Fruit fly (Drosophila melanogaster) whole organism, embryonic: Measurements from ENCODE around the gene Tfb5.

ENCODE experiments used
- B-H1 ChIP-seq: fragments of 200-800 bp; sonication (Bioruptor generic); IDR thresholded peaks from 3 replicates; pipeline ENCODE4 v1.3.6; 2022; ENCODE audit warnings: missing biosample characterization, missing genetic modification characterization
- CG10209 ChIP-seq: fragments of 200-800 bp; sonication (Bioruptor generic); optimal IDR thresholded peaks from 3 replicates; lab custom pipeline; 2017; ENCODE audit warnings: missing biosample characterization, mild to moderate bottlenecking, missing genetic modification characterization, missing genetic modification reagents
- CG11085 ChIP-seq: fragments of 200-800 bp; sonication (Bioruptor generic); IDR thresholded peaks from 2 replicates; pipeline ENCODE4 v1.3.6; 2022; ENCODE audit warnings: missing biosample characterization, missing genetic modification characterization
- CG11093 ChIP-seq: fragments of 200-800 bp; sonication (Bioruptor generic); IDR thresholded peaks from 3 replicates; pipeline ENCODE4 v1.3.6; 2022; ENCODE audit warnings: missing biosample characterization, missing genetic modification characterization
- CG11560 ChIP-seq: fragments of 200-800 bp; sonication (Bioruptor generic); IDR thresholded peaks from 3 replicates; pipeline ENCODE4 v1.3.6; 2022; ENCODE audit warnings: missing biosample characterization, missing genetic modification characterization
- CG12104 ChIP-seq: fragments of 200-800 bp; sonication (Bioruptor generic); optimal IDR thresholded peaks from 3 replicates; lab custom pipeline; 2016; ENCODE audit warnings: missing biosample characterization, missing genetic modification characterization
- CG12219 ChIP-seq: fragments of 200-800 bp; sonication (Bioruptor generic); optimal IDR thresholded peaks from 3 replicates; lab custom pipeline; 2018; ENCODE audit warnings: missing biosample characterization, mild to moderate bottlenecking, missing genetic modification characterization
- CG15514 ChIP-seq: fragments of 200-800 bp; sonication (Bioruptor generic); optimal IDR thresholded peaks from 3 replicates; lab custom pipeline; 2017; ENCODE audit warnings: missing biosample characterization, missing genetic modification characterization, mild to moderate bottlenecking, moderate library complexity, missing genetic modification reagents
- CG1602 ChIP-seq: fragments of 200-800 bp; sonication (Bioruptor generic); optimal IDR thresholded peaks from 3 replicates; lab custom pipeline; 2016; ENCODE audit warnings: missing biosample characterization, missing genetic modification characterization
- CG17612 ChIP-seq: fragments of 200-800 bp; sonication (Bioruptor generic); IDR thresholded peaks from 2 replicates; pipeline ENCODE4 v1.3.6; 2022; ENCODE audit warnings: missing biosample characterization, missing genetic modification characterization
- CG17829 ChIP-seq: fragments of 200-800 bp; optimal IDR thresholded peaks from 2 replicates; lab custom pipeline; 2019; ENCODE audit warnings: missing biosample characterization, mild to moderate bottlenecking, missing genetic modification characterization, moderate library complexity
- CG18011 ChIP-seq: fragments of 200-800 bp; sonication (Bioruptor generic); optimal IDR thresholded peaks from 2 replicates; lab custom pipeline; 2017; ENCODE audit warnings: missing biosample characterization, missing genetic modification characterization, mild to moderate bottlenecking, moderate library complexity, missing genotype
- CG2120 ChIP-seq: fragments of 200-800 bp; sonication (Bioruptor generic); optimal IDR thresholded peaks from 3 replicates; lab custom pipeline; 2016; ENCODE audit warnings: missing biosample characterization, missing genetic modification characterization
- CG2202 ChIP-seq: fragments of 200-800 bp; sonication (Bioruptor generic); optimal IDR thresholded peaks from 2 replicates; lab custom pipeline; 2018; ENCODE audit warnings: missing biosample characterization, mild to moderate bottlenecking, missing genetic modification characterization
- CG2889 ChIP-seq: fragments of 200-800 bp; sonication (Bioruptor generic); IDR thresholded peaks from 3 replicates; pipeline ENCODE4 v1.3.6; 2022; ENCODE audit warnings: missing biosample characterization, missing genetic modification characterization
- CG31365 ChIP-seq: fragments of 200-800 bp; sonication (Bioruptor generic); optimal IDR thresholded peaks from 2 replicates; lab custom pipeline; 2018; ENCODE audit warnings: missing biosample characterization, mild to moderate bottlenecking, missing genetic modification characterization
- CG3163 ChIP-seq: fragments of 200-800 bp; sonication (Bioruptor generic); optimal IDR thresholded peaks from 3 replicates; lab custom pipeline; 2016; ENCODE audit warnings: missing biosample characterization, missing genetic modification characterization
- CG32772 ChIP-seq: fragments of 200-800 bp; sonication (Bioruptor generic); IDR thresholded peaks from 2 replicates; pipeline ENCODE4 v1.3.6; 2022; ENCODE audit warnings: missing biosample characterization, missing genetic modification characterization
- CG4404 ChIP-seq: fragments of 200-800 bp; sonication (Bioruptor generic); IDR thresholded peaks from 2 replicates; pipeline ENCODE4 v1.3.6; 2022; ENCODE audit warnings: missing biosample characterization, missing genetic modification characterization
- CG6654 ChIP-seq: fragments of 200-800 bp; sonication (Bioruptor generic); optimal IDR thresholded peaks from 2 replicates; lab custom pipeline; 2017; ENCODE audit warnings: missing biosample characterization, mild to moderate bottlenecking, missing genetic modification characterization
- CG6689 ChIP-seq: fragments of 200-800 bp; sonication (Bioruptor generic); IDR thresholded peaks from 2 replicates; pipeline ENCODE4 v1.3.6; 2022; ENCODE audit warnings: missing biosample characterization, missing genetic modification characterization
- CG8089 ChIP-seq: fragments of 200-800 bp; sonication (Bioruptor generic); optimal IDR thresholded peaks from 3 replicates; lab custom pipeline; 2016; ENCODE audit warnings: missing biosample characterization, missing genetic modification characterization
- CG8478 ChIP-seq: fragments of >200 bp; optimal IDR thresholded peaks from 2 replicates; lab custom pipeline; 2018
- CG9876 ChIP-seq: fragments of 200-800 bp; sonication (Bioruptor generic); optimal IDR thresholded peaks from 2 replicates; lab custom pipeline; 2016; ENCODE audit warnings: missing biosample characterization, missing genetic modification characterization
- Camta ChIP-seq: fragments of 200-800 bp; sonication (Bioruptor generic); optimal IDR thresholded peaks from 2 replicates; lab custom pipeline; 2016; ENCODE audit warnings: missing biosample characterization, missing genetic modification characterization
- Dip3 ChIP-seq: fragments of 200-800 bp; sonication (Bioruptor generic); optimal IDR thresholded peaks from 3 replicates; lab custom pipeline; 2016; ENCODE audit warnings: missing biosample characterization, missing genetic modification characterization
- Dp ChIP-seq: fragments of 200-800 bp; sonication (Bioruptor generic); optimal IDR thresholded peaks from 2 replicates; lab custom pipeline; 2018; ENCODE audit warnings: missing biosample characterization, mild to moderate bottlenecking, missing genetic modification characterization, moderate library complexity
- E2f1 ChIP-seq: fragments of 200-800 bp; sonication (Bioruptor generic); IDR thresholded peaks from 2 replicates; pipeline ENCODE4 v1.3.6; 2022; ENCODE audit warnings: missing biosample characterization, missing genetic modification characterization
- Eip74EF ChIP-seq, 2 experiments: fragments of 200-800 bp in 1 of 2; fragments of >200 bp in 1 of 2; sonication (Bioruptor generic) in 1 of 2; optimal IDR thresholded peaks; 2 replicates each; lab custom pipeline; 2017 to 2019; ENCODE audit warnings: missing biosample characterization in 2 of 2, missing genetic modification characterization in 2 of 2, mild to moderate bottlenecking in 1 of 2, moderate library complexity in 1 of 2
- Ets97D ChIP-seq: fragments of 200-800 bp; sonication (Bioruptor generic); optimal IDR thresholded peaks from 3 replicates; lab custom pipeline; 2016; ENCODE audit warnings: missing biosample characterization, missing genetic modification characterization
- GATAe ChIP-seq: fragments of 200-800 bp; sonication (Bioruptor generic); conservative IDR thresholded peaks from 2 replicates; pipeline ENCODE4 v1.3.6; 2022; ENCODE audit warnings: missing biosample characterization, missing genetic modification characterization
- HmgZ ChIP-seq: fragments of 200-800 bp; sonication (Bioruptor generic); optimal IDR thresholded peaks from 2 replicates; lab custom pipeline; 2018; ENCODE audit warnings: missing biosample characterization, mild to moderate bottlenecking, missing genetic modification characterization
- Hmr ChIP-seq: fragments of 200-800 bp; sonication (Bioruptor generic); optimal IDR thresholded peaks from 3 replicates; lab custom pipeline; 2017; ENCODE audit warnings: mild to moderate bottlenecking, missing biosample characterization, missing genetic modification reagents, missing genetic modification characterization
- NFAT ChIP-seq: fragments of 200-800 bp; sonication (Bioruptor generic); IDR thresholded peaks from 2 replicates; pipeline ENCODE4 v1.3.6; 2022; ENCODE audit warnings: missing biosample characterization, missing genetic modification characterization
- Opbp ChIP-seq: fragments of 200-800 bp; sonication (Bioruptor generic); IDR thresholded peaks from 3 replicates; pipeline ENCODE4 v1.3.6; 2022; ENCODE audit warnings: missing biosample characterization, missing genetic modification characterization; ENCODE audit not compliant: partially characterized antibody
- Poxn ChIP-seq: fragments of 200-800 bp; sonication (Bioruptor generic); IDR thresholded peaks from 2 replicates; pipeline ENCODE4 v1.3.6; 2022; ENCODE audit warnings: missing biosample characterization, missing genetic modification characterization
- aop ChIP-seq: fragments of 200-800 bp; sonication (Bioruptor generic); IDR thresholded peaks from 2 replicates; pipeline ENCODE4 v1.3.6; 2022; ENCODE audit warnings: missing biosample characterization, missing genetic modification characterization
- crc ChIP-seq: fragments of 200-800 bp; sonication (Bioruptor generic); optimal IDR thresholded peaks from 2 replicates; lab custom pipeline; 2016; ENCODE audit warnings: missing biosample characterization, missing genetic modification characterization
- eyg ChIP-seq: fragments of 200-800 bp; sonication (Bioruptor generic); optimal IDR thresholded peaks from 3 replicates; lab custom pipeline; 2016; ENCODE audit warnings: missing biosample characterization, missing genetic modification characterization
- fd96Cb ChIP-seq: fragments of 200-800 bp; sonication (Bioruptor generic); optimal IDR thresholded peaks from 2 replicates; lab custom pipeline; 2018; ENCODE audit warnings: missing biosample characterization, mild to moderate bottlenecking, missing genetic modification characterization, moderate library complexity
- gro ChIP-seq: fragments of 200-800 bp; sonication (Bioruptor generic); optimal IDR thresholded peaks from 2 replicates; lab custom pipeline; 2016; ENCODE audit warnings: missing biosample characterization, missing genetic modification characterization
- hth ChIP-seq: fragments of >200 bp; optimal IDR thresholded peaks from 2 replicates; lab custom pipeline; 2017; ENCODE audit warnings: inconsistent platforms
- lola ChIP-seq, 3 experiments: fragments of >200 bp in 2 of 3; fragments of 200-800 bp in 1 of 3; sonication (Bioruptor generic) in 1 of 3; optimal IDR thresholded peaks; 2 replicates each; lab custom pipeline; 2017 to 2019; ENCODE audit warnings: missing biosample characterization in 3 of 3, missing genetic modification characterization in 3 of 3, mild to moderate bottlenecking in 1 of 3, moderate library complexity in 1 of 3
- pita ChIP-seq: fragments of 200-800 bp; sonication (Bioruptor generic); optimal IDR thresholded peaks from 2 replicates; lab custom pipeline; 2017; ENCODE audit warnings: missing biosample characterization, mild to moderate bottlenecking, missing genetic modification characterization
- ranshi ChIP-seq: fragments of 200-800 bp; sonication (Bioruptor generic); IDR thresholded peaks from 2 replicates; pipeline ENCODE4 v1.3.6; 2022; ENCODE audit warnings: missing biosample characterization, missing genetic modification characterization
- sens ChIP-seq: fragments of 200-800 bp; sonication (Bioruptor generic); peaks from one replicate; lab custom pipeline; 2016; ENCODE audit warnings: missing biosample characterization, missing genetic modification characterization
- sr ChIP-seq: fragments of 200-800 bp; sonication (Bioruptor generic); IDR thresholded peaks from 3 replicates; pipeline ENCODE4 v1.3.6; 2022; ENCODE audit warnings: missing biosample characterization, missing genetic modification characterization
- tll ChIP-seq, 2 experiments: fragments of 200-800 bp in 1 of 2; fragments of >200 bp in 1 of 2; sonication (Bioruptor generic) in 1 of 2; optimal IDR thresholded peaks; 2 replicates each; lab custom pipeline; 2017 to 2019; ENCODE audit warnings: missing biosample characterization in 2 of 2, missing genetic modification characterization in 2 of 2, mild to moderate bottlenecking in 1 of 2, moderate library complexity in 1 of 2
- tx ChIP-seq: fragments of 200-800 bp; sonication (Bioruptor generic); optimal IDR thresholded peaks from 2 replicates; lab custom pipeline; 2016; ENCODE audit warnings: missing biosample characterization, missing genetic modification characterization
- vfl ChIP-seq: fragments of 200-800 bp; sonication (Bioruptor generic); optimal IDR thresholded peaks from 2 replicates; lab custom pipeline; 2016; ENCODE audit warnings: missing biosample characterization, missing genetic modification characterization
- vnd ChIP-seq: fragments of 200-800 bp; sonication (Bioruptor generic); IDR thresholded peaks from 3 replicates; pipeline ENCODE4 v1.3.6; 2022; ENCODE audit warnings: missing biosample characterization, missing genetic modification characterization; ENCODE audit not compliant: partially characterized antibody

Gene Tfb5

DNA sequence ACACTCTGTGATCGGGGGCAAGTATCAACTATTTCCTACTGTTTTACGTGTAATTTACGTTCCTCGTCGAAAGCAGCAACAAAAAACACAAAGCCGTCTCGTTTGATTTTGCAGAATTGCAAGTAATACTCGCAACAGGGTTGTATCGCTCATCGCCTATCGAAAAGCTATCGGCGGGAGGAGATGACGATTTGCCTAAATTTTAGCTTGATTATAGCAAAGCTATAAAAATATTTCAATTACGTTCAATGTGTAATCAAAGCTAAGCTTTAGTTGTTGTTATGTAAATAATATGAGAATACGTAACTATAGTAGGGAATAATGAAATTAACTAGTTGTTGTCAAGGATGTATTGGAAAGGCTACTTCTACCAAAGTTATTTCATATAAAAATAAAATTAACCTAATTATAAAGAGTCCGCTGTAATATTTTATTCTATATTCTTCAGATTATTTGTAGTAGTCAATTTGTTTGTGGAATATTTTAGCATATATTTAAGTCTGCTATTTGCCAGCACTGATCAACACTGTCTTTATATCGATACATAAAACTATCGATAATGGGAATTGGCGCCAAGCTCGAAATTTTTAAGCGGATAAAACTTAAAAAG, 49.1 kb upstream of the Tfb5 start, which contains the start of gene Rpn11 (continued):
- TF ChIP-seq vnd (GFP tag; lab: Robert Waterston, UW) (no peak), CG1602 (GFP tag; lab: Kevin White, UChicago) (peak; percentile 67), CG2202 (tag; lab: Kevin White, UChicago) (no peak), CG3163 (GFP tag; lab: Kevin White, UChicago) (no peak), Hmr (peak; percentile 53), sr (GFP tag; lab: Robert Waterston, UW) (no peak), gro (GFP tag; lab: Kevin White, UChicago) (no peak), CG4404 (GFP tag; lab: Robert Waterston, UW) (peak; percentile 47; the same call in 1 of the 2 replicates), CG17829 (peak; percentile 72), Eip74EF (GFP tag; optimal IDR thresholded peaks at IDR 0.05; lab: Kevin White, UChicago) (peak in 1 of 2 experiments; percentile 37), CG6654 (no peak), pita (GFP tag; lab: Kevin White, UChicago) (no peak), HmgZ (tag; lab: Kevin White, UChicago) (peak; percentile 40), eyg (no peak), B-H1 (GFP tag; lab: Robert Waterston, UW) (peak; percentile 41; the same call in 1 of the 3 replicates), lola (GFP tag; optimal IDR thresholded peaks at IDR 0.05; lab: Kevin White, UChicago) (peak in 1 of 3 experiments; percentile 80), CG2889 (GFP tag; lab: Robert Waterston, UW) (no peak), CG12219 (GFP tag; lab: Kevin White, UChicago) (no peak), aop (no peak), CG2120 (GFP tag; lab: Kevin White, UChicago) (peak; percentile 68), Poxn (GFP tag; lab: Robert Waterston, UW) (no peak), CG8478 (lab: Kevin White, UChicago) (no peak), CG11085 (GFP tag; lab: Robert Waterston, UW) (no peak), Dip3 (GFP tag; lab: Kevin White, UChicago) (peak; percentile 34), tx (peak; percentile 41), hth (lab: Kevin White, UChicago) (no peak), CG31365 (tag; lab: Kevin White, UChicago) (no peak), GATAe (GFP tag; lab: Robert Waterston, UW) (no peak), CG11093 (GFP tag; lab: Robert Waterston, UW) (no peak), Dp (peak; percentile 87), sens (GFP tag; lab: Kevin White, UChicago) (peak; percentile 95), CG8089 (no peak), CG18011 (GFP tag; lab: Kevin White, UChicago) (no peak), ranshi (GFP tag; lab: Robert Waterston, UW) (0 out of 2 replicates have a peak, but pooled peaks have one; percentile 5), Opbp (GFP tag; lab: Robert Waterston, UW) (peak; percentile 47; the same call in 1 of the 3 replicates), CG15514 (GFP tag; lab: Kevin White, UChicago) (peak; percentile 30), crc (GFP tag; lab: Kevin White, UChicago) (no peak), CG32772 (no peak), NFAT (GFP tag; lab: Robert Waterston, UW) (0 out of 2 replicates have a peak, but pooled peaks have one; percentile 34), CG17612 (no peak), CG6689 (GFP tag; lab: Robert Waterston, UW) (peak; percentile 35), CG11560 (no peak), Camta (no peak), CG9876 (GFP tag; lab: Kevin White, UChicago) (no peak), CG12104 (GFP tag; lab: Kevin White, UChicago) (peak; percentile 51), Ets97D (peak; percentile 24), CG10209 (GFP tag; lab: Kevin White, UChicago) (peak; percentile 58), fd96Cb (tag; lab: Kevin White, UChicago) (peak; percentile 45), vfl (GFP tag; lab: Kevin White, UChicago) (no peak), E2f1 (no peak), tll (GFP tag; optimal IDR thresholded peaks at IDR 0.05; lab: Kevin White, UChicago) (no peak)
